Worm (Caenorhabditis elegans) whole organism, dauer: ENCODE data around the gene col-84.

Experiments
- unc-62 ChIP-seq: sonication (generic microtip); optimal IDR thresholded peaks from 2 replicates; lab custom pipeline; 2017; ENCODE audit warnings: missing biosample characterization, missing genetic modification reagents, missing genetic modification characterization

Gene col-84

ce11 chrII:11868234-11868633, at the start of gene col-84:
Gene col-84 (plus strand): TSS chrII:11868534.
- no peak for TF ChIP-seq unc-62

DNA sequence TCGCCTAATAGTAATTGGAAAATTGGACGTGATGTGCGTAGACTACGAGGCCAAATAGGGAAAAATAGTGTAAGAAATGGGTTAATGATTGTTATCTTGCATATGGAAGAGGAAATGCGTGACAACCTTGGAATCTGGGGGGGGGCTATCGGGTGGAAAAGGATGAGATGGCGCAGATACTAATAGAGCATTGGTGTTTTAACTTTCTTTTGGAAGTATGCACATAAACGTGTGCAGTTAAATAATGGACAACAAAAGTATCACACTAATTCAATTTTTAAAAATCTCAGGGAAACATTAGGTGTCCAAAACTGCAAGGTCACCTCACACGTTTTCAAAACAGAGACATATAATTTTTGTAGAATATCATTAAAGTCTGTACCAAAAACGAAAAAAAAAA, 48.5 kb upstream of the col-84 start, which contains the start of gene Y6D1A.2:
Y6D1A.2 (minus strand) TSS at position 101 of the 400 bp plus-strand sequence.
- TF ChIP-seq unc-62, result no peak

ce11 chrII:11823566-11824308, 44.6 kb upstream of the col-84 start, which contains the start of gene Y6D1A.1:
Gene Y6D1A.1 (minus strand): TSS chrII:11823616.
- no peak for TF ChIP-seq unc-62

ce11 chrII:11829920-11830319, 38.4 kb upstream of the col-84 start, which contains the start of gene pes-5:
Gene pes-5 (minus strand): TSS chrII:11830020.
- no peak for TF ChIP-seq unc-62

ce11 chrII:11830601-11831000, 37.7 kb upstream of the col-84 start:
- TF ChIP-seq unc-62, result no peak

ce11 chrII:11832475-11832874, 35.9 kb upstream of the col-84 start, which contains the start of gene clec-144:
Gene clec-144 (minus strand): TSS chrII:11832575.
- no peak for TF ChIP-seq unc-62

DNA sequence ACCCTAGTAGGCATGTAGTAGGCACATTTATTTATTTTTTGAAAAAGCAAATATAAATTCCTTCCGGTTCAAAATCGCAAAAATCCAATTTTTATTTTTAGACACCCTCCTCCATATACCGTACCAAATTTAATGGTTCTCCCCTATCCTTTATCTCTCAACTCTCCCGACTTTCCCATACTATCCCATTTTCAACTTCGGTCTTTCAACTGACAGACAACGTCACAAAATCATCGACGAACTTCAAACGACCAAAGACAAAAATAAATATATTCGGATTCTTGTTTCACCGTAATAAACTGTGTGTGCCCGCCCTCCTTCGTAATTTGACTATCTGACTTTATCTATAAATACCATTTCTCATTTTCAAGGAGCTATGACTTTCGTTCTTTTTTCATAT, 33.1 kb upstream of the col-84 start, which contains the start of gene T27D12.6:
T27D12.6 (plus strand) TSS at position 301 of the 400 bp plus-strand sequence.
- TF ChIP-seq unc-62, result no peak

ce11 chrII:11836554-11837218, 31.6 kb upstream of the col-84 start:
- TF ChIP-seq unc-62, result no peak

- no peak for TF ChIP-seq unc-62
Observed at ce11 chrII:11838353-11838752, 30.0 kb upstream of the col-84 start.

- no peak for TF ChIP-seq unc-62
Observed at ce11 chrII:11839116-11839515, 29.2 kb upstream of the col-84 start.

- TF ChIP-seq unc-62, result no peak
Observed at ce11 chrII:11841653-11842052, 26.7 kb upstream of the col-84 start.

- no peak for TF ChIP-seq unc-62
Observed at ce11 chrII:11842317-11842716, 26.0 kb upstream of the col-84 start, which contains the start of gene T27D12.1. Gene T27D12.1 (plus strand): TSS chrII:11842617.

ce11 chrII:11842766-11843165, 25.6 kb upstream of the col-84 start:
- TF ChIP-seq unc-62, result no peak

- TF ChIP-seq unc-62, result no peak
Observed at ce11 chrII:11843441-11843840, 24.9 kb upstream of the col-84 start.

ce11 chrII:11844072-11844471, 24.3 kb upstream of the col-84 start:
- TF ChIP-seq unc-62, result no peak

DNA sequence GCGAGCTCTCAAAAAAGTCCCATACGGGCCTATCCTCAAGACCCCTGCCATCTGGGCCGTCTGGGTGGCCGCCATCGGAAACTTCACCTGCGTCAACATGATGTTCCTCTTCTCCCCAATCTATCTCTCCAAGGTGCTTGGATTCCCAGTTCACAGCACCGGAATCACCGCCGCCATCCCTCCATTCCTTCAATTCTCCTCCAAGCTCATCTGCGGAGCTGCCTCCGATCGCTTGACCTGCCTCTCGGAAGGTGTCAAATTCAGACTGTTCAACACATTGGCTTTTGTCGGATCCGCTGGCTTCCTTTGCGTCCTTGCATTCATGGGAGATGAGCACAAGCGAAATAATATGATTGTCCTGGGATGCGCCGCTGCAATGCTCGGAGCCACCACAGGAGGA, 23.4 kb upstream of the col-84 start:
- no peak for TF ChIP-seq unc-62

DNA sequence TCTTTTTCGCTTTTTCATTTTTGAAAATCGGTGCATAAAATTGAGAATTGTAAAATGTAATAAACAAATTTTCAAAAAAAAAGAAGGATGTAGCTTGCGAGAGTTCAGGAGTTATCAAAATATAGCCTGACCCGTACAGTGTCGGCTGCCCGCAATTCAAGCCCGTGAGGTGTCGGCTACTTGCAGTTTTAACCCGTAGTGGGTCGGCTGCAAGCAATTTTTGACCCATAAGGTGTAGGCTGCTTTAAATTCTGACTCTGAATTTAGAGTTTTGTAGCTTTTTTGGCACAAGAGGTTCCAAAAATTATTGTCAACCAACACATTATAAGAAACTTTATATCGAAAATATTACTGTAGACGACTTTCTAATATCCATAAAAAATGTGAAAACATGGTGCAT, 22.4 kb upstream of the col-84 start:
- no peak for TF ChIP-seq unc-62

ce11 chrII:11849572-11849971, 18.8 kb upstream of the col-84 start:
- no peak for TF ChIP-seq unc-62
